Worm (Caenorhabditis elegans): Measurements from ENCODE around the gene lido-16.

lido-16 gene

DNA sequence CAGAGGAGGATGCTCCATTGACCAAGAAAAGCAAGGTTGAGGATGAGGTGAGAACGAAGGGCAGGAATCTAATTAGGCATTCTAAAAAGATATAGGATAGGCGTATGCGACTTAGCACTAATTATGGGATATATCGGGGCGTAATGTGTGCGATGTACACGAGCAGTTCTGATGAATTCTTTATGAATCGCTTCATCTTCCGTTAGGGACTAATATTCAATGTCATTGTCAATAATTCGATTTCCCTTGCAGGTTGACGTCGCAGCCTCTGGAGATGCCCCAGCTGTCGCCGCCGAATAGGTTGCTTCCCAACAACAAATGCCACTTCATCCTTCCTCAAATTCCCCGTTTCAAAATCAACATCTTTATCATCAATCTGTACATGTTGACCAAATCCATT lies 8.4 kb upstream of the lido-16 start:
- TF ChIP-seq tra-4 (tag; optimal IDR thresholded peaks at IDR 0.05) (no peak), hmg-4 (GFP tag; optimal IDR thresholded peaks at IDR 0.05) (no peak), hmbx-1 (tag; optimal IDR thresholded peaks at IDR 0.05) (no peak), aly-1 (tag; optimal IDR thresholded peaks at IDR 0.05) (no peak), B0310.2 (tag; optimal IDR thresholded peaks at IDR 0.05) (no peak), tbx-37 (GFP tag; conservative IDR thresholded peaks at IDR 0.05) (no peak), ama-1 (optimal IDR thresholded peaks at IDR 0.05) (no peak), tbx-11 (GFP tag; IDR thresholded peaks at IDR 0.05) (no peak)

DNA sequence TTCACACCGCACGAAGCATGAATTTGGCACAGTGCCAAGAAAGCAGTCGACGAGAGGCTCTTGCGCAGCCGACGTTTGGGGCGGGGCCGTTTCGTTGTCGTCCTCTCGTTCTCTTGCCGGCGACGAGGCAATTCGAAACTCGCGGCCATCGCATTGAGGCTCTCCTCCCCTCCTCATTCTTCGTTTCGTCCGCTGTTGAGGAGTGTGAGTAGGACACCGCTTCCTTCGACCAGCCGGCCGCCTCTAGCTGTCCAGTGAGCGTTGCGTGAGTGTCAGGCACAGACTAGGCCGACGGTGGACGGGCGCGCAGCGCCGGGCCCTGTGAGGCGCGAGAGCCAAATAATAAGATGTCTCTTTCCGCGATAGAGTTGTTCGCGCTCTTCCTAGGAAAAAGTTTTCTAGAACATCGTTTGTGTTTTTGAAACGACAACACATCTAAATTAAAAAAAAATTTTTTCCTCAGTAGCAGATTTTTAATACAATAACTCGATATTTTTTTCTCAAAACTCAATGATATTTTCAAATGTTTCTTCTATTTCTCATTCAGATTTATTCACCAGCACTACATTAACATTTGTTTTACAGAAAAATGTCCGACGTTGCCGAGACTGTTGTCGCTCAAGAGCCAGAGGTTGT lies 7.2 kb upstream of the lido-16 start, which contains the start of the genes T28D9.11 and T28D9.1:
Gene T28D9.11, minus strand, starts transcription at position 177 of the 636 bp plus-strand sequence.
Gene T28D9.1, plus strand, starts transcription at position 586 of the 636 bp plus-strand sequence.
- TF ChIP-seq B0310.2 (tag; optimal IDR thresholded peaks at IDR 0.05) (peak; percentile 72), aly-1 (tag; optimal IDR thresholded peaks at IDR 0.05) (peak; percentile 24), F13C5.2 (tag; optimal IDR thresholded peaks at IDR 0.05) (no peak), tbx-37 (GFP tag; conservative IDR thresholded peaks at IDR 0.05) (peak; percentile 39; the same call in 1 of the 2 replicates), tbx-11 (GFP tag; IDR thresholded peaks at IDR 0.05) (no peak), tra-4 (tag; optimal IDR thresholded peaks at IDR 0.05) (no peak), sea-1 (GFP tag; conservative IDR thresholded peaks at IDR 0.05) (no peak), pes-1 (GFP tag; IDR thresholded peaks at IDR 0.05) (peak; percentile 60; the same call in 1 of the 2 replicates), hmbx-1 (tag; optimal IDR thresholded peaks at IDR 0.05) (no peak), flt-1 (GFP tag; IDR thresholded peaks at IDR 0.05) (peak; percentile 33; the same call in 1 of the 2 replicates), ama-1 (optimal IDR thresholded peaks at IDR 0.05) (no peak), ets-7 (tag; optimal IDR thresholded peaks at IDR 0.05) (no peak), hmg-4 (GFP tag; optimal IDR thresholded peaks at IDR 0.05) (peak; percentile 80), hnd-1 (tag; optimal IDR thresholded peaks at IDR 0.05) (no peak), scrt-1 (GFP tag; IDR thresholded peaks at IDR 0.05) (0 out of 2 replicates have a peak, but pooled peaks have one; percentile 59), ceh-13 (GFP tag; optimal IDR thresholded peaks at IDR 0.05) (no peak)

DNA sequence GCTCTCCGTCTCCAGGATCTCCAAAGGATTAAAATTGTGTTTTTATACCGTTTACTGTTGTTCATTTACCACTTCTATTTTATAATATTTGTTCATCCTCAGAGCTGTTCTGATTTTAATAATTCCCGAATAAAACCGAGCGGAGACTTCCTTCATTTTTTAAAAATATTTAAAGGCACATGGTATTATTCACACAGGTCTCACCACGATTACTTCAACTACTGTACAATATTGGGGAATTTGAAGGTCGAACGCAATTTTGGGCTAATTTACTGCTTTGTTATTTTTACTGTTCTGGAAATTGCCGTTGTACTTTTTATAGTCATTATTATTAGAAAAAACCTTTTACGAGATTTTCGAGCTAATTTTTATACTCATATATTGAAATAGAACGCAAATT lies 6.4 kb upstream of the lido-16 start:
- no peak for TF ChIP-seq scrt-1 (GFP tag; IDR thresholded peaks at IDR 0.05)
- no peak for TF ChIP-seq ets-7 (tag; optimal IDR thresholded peaks at IDR 0.05)
- TF ChIP-seq flt-1 (GFP tag; IDR thresholded peaks at IDR 0.05) = no peak
- no peak for TF ChIP-seq hmbx-1 (tag; optimal IDR thresholded peaks at IDR 0.05)
- TF ChIP-seq ama-1 (optimal IDR thresholded peaks at IDR 0.05) = no peak
- TF ChIP-seq tbx-37 (GFP tag; conservative IDR thresholded peaks at IDR 0.05) = no peak
- no peak for TF ChIP-seq F13C5.2 (tag; optimal IDR thresholded peaks at IDR 0.05)
- TF ChIP-seq B0310.2 (tag; optimal IDR thresholded peaks at IDR 0.05) = no peak
- TF ChIP-seq aly-1 (tag; optimal IDR thresholded peaks at IDR 0.05) = no peak
- no peak for TF ChIP-seq ceh-36 (tag; optimal IDR thresholded peaks at IDR 0.05)
- TF ChIP-seq tra-4 (tag; optimal IDR thresholded peaks at IDR 0.05) = no peak
- TF ChIP-seq hnd-1 (tag; optimal IDR thresholded peaks at IDR 0.05) = no peak
- TF ChIP-seq tbx-11 (GFP tag; IDR thresholded peaks at IDR 0.05) = no peak
- no peak for TF ChIP-seq ceh-13 (GFP tag; optimal IDR thresholded peaks at IDR 0.05)
- TF ChIP-seq pes-1 (GFP tag; IDR thresholded peaks at IDR 0.05) = no peak
- TF ChIP-seq hmg-4 (GFP tag; optimal IDR thresholded peaks at IDR 0.05) = no peak
- TF ChIP-seq sea-1 (GFP tag; conservative IDR thresholded peaks at IDR 0.05) = no peak

DNA sequence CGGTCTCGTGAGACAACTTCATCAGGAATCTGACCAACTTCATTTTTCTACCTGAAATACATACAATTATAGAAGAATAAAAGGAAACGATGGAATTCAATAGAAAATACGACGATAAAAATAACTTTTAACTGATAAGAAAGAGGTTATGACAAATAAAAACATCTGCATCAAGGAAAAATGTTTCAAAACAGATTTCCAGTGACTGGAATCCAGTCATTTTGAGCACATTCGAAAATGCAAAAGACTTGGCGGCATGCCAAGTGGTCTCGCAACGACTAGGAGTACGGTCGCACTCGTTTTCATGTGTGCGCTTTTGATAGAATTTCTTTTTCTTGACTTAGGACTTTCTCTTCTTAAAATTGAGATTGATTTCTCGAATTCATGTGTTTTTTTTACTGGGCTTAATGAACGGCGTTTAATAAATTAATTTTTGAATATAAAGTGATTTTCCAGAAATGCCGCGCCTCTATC lies 5.0 kb upstream of the lido-16 start, which contains the start of the genes snr-3 and rsp-5:
Gene snr-3, minus strand, starts transcription at position 51 of the 474 bp plus-strand sequence.
Gene rsp-5, plus strand, starts transcription at position 455 of the 474 bp plus-strand sequence.
- TF ChIP-seq pes-1 (GFP tag; IDR thresholded peaks at IDR 0.05) = no peak
- TF ChIP-seq ceh-13 (GFP tag; optimal IDR thresholded peaks at IDR 0.05) = no peak
- TF ChIP-seq B0310.2 (tag; optimal IDR thresholded peaks at IDR 0.05) = no peak
- TF ChIP-seq hnd-1 (tag; optimal IDR thresholded peaks at IDR 0.05) = no peak
- TF ChIP-seq F13C5.2 (tag; optimal IDR thresholded peaks at IDR 0.05) = no peak
- no peak for TF ChIP-seq ceh-36 (tag; optimal IDR thresholded peaks at IDR 0.05)
- TF ChIP-seq tbx-11 (GFP tag; IDR thresholded peaks at IDR 0.05) = no peak
- TF ChIP-seq tbx-37 (GFP tag; conservative IDR thresholded peaks at IDR 0.05) = no peak
- TF ChIP-seq flt-1 (GFP tag; IDR thresholded peaks at IDR 0.05) = no peak
- TF ChIP-seq tra-4 (tag; optimal IDR thresholded peaks at IDR 0.05) = no peak
- no peak for TF ChIP-seq hmg-4 (GFP tag; optimal IDR thresholded peaks at IDR 0.05)
- no peak for TF ChIP-seq hmbx-1 (tag; optimal IDR thresholded peaks at IDR 0.05)
- no peak for TF ChIP-seq ama-1 (optimal IDR thresholded peaks at IDR 0.05)
- no peak for TF ChIP-seq scrt-1 (GFP tag; IDR thresholded peaks at IDR 0.05)
- no peak for TF ChIP-seq ets-7 (tag; optimal IDR thresholded peaks at IDR 0.05)
- TF ChIP-seq aly-1 (tag; optimal IDR thresholded peaks at IDR 0.05) = no peak
- TF ChIP-seq sea-1 (GFP tag; conservative IDR thresholded peaks at IDR 0.05) = no peak

DNA sequence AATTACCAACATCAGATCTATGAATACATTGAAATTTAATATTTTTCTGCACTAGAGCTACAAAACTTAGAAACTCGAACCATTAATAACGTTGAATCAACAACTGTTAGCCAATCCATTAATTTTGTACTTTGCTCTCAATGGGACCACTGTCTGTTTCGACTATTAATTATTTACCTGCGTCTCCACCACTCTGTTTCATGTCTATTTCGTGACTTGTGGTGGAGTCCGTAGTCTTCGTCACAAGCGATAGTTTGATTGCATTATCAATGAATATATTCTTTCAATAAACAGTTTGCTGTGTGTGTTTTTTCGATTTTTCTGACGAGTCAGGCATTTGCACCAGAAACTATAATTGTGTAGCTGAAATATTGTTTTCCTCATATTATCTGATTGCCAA lies 1.6 kb upstream of the lido-16 start:
- TF ChIP-seq aly-1 (tag; optimal IDR thresholded peaks at IDR 0.05) (no peak), hnd-1 (tag; optimal IDR thresholded peaks at IDR 0.05) (no peak), F13C5.2 (tag; optimal IDR thresholded peaks at IDR 0.05) (no peak), sea-1 (GFP tag; conservative IDR thresholded peaks at IDR 0.05) (no peak), hmg-4 (GFP tag; optimal IDR thresholded peaks at IDR 0.05) (no peak), ama-1 (optimal IDR thresholded peaks at IDR 0.05) (no peak)

DNA sequence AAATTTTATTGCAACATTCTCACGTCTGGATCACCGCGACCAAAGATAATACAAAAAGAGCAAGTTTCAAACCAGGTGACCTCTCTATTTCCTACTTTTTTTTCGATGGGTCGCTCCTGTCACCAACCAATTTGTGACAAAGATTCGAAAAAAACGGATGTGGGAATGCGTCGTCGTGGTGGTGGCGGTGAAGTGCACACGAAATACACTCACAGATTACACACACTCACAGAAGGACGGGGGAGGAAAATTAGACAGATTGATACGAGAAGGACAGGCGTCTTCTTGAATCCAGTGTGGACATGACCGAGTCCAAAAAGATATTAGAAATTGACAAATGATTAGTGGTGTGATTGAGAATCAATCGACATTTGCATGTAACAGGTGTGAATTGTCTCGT lies 2.0 kb downstream of the lido-16 start:
- no peak for TF ChIP-seq flt-1 (GFP tag; IDR thresholded peaks at IDR 0.05)
- TF ChIP-seq scrt-1 (GFP tag; IDR thresholded peaks at IDR 0.05) = no peak
- no peak for TF ChIP-seq ceh-13 (GFP tag; optimal IDR thresholded peaks at IDR 0.05)
- TF ChIP-seq hnd-1 (tag; optimal IDR thresholded peaks at IDR 0.05) = no peak
- TF ChIP-seq pes-1 (GFP tag; IDR thresholded peaks at IDR 0.05) = no peak

DNA sequence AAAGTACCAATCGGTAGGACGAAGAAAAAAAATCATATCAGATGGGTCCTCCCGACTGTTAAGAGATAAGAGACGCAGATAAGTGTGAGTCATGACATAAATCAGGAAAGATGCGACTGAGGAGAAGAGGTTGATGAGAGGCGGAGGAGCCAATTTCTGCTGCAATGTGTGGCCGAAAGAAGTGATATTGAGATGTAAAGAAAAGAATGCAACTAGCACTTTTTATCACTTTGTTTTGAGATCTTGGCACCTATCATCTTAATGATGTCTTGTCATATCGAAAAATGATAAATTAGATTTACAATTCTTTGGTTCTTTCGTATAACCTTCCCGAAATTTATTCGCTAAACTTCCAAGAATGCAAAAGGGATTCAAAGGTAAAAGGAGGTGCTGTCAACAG lies 2.7 kb downstream of the lido-16 start, which contains the start of gene del-10:
Gene del-10, minus strand, starts transcription at position 24 of the 400 bp plus-strand sequence.
- TF ChIP-seq hmg-4 (GFP tag; optimal IDR thresholded peaks at IDR 0.05) = no peak
- TF ChIP-seq tra-4 (tag; optimal IDR thresholded peaks at IDR 0.05) = no peak
- TF ChIP-seq flt-1 (GFP tag; IDR thresholded peaks at IDR 0.05) = no peak
- no peak for TF ChIP-seq tbx-37 (GFP tag; conservative IDR thresholded peaks at IDR 0.05)
- TF ChIP-seq pes-1 (GFP tag; IDR thresholded peaks at IDR 0.05) = no peak
- TF ChIP-seq tbx-11 (GFP tag; IDR thresholded peaks at IDR 0.05) = no peak
- TF ChIP-seq ceh-36 (tag; optimal IDR thresholded peaks at IDR 0.05) = no peak
